Worm (Caenorhabditis elegans) whole organism, L4 larva: ENCODE measurements around the gene tpan-1.

Experiments used
- aly-2 ChIP-seq: sonication (generic microtip); optimal IDR thresholded peaks from 2 replicates; lab custom pipeline; 2018; ENCODE audit warnings: missing biosample characterization, missing genetic modification characterization
- egl-27 ChIP-seq: sonication (generic microtip); optimal IDR thresholded peaks from 3 replicates; lab custom pipeline; 2017; ENCODE audit warnings: missing biosample characterization, missing genetic modification reagents, missing genetic modification characterization
- lin-13 ChIP-seq: fragments of 150-350 bp; optimal IDR thresholded peaks from 2 replicates; lab custom pipeline; 2014; ENCODE audit warnings: missing biosample characterization, missing genetic modification reagents, missing genetic modification characterization
- nhr-11 ChIP-seq: fragments of 150-350 bp; optimal IDR thresholded peaks from 2 replicates; lab custom pipeline; 2014; ENCODE audit warnings: missing biosample characterization, missing genetic modification characterization
- nhr-28 ChIP-seq: fragments of 150-350 bp; optimal IDR thresholded peaks from 2 replicates; lab custom pipeline; 2014; ENCODE audit warnings: missing biosample characterization, missing genetic modification characterization
- php-3 ChIP-seq: fragments of 200-800 bp; sonication (Bioruptor generic); IDR thresholded peaks from 2 replicates; pipeline ENCODE4 v1.3.6; 2022; ENCODE audit warnings: missing genetic modification reagents, missing genetic modification characterization, missing compliant biosample characterization
- pqm-1 ChIP-seq: sonication (generic microtip); optimal IDR thresholded peaks from 2 replicates; lab custom pipeline; 2017; ENCODE audit warnings: missing biosample characterization, missing genetic modification characterization
- snpc-4 ChIP-seq: fragments of 150-350 bp; optimal IDR thresholded peaks from 2 replicates; lab custom pipeline; 2014; ENCODE audit warnings: missing biosample characterization, missing genetic modification characterization

DNA sequence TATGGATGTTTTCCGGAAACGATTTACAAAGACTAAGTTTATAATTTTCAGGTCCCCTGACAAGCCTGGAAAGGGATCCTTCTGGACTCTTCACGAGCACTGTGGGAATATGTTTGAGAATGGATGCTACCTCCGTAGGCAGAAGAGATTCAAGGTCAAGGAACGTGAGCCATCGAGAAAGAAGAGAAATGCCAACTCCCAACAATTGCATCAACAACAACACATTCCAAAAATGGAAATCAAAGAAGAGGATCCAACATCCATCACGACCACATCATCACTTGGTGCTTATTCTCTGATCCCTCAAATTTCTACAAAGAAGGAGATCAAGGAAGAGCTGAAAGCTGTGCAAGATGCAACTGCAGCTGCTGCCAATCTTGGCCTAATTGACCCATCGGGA lies 31.2 kb upstream of the tpan-1 start:
- TF ChIP-seq aly-2 (tag; lab: Kevin White, UChicago): no peak
- TF ChIP-seq lin-13 (GFP tag; lab: Kevin White, UChicago): no peak
- TF ChIP-seq nhr-11: no peak
- TF ChIP-seq php-3 (GFP tag; lab: Robert Waterston, UW): no peak
- no peak for TF ChIP-seq pqm-1 (tag; lab: Kevin White, UChicago)
- TF ChIP-seq nhr-28: no peak
- TF ChIP-seq snpc-4: no peak
- TF ChIP-seq egl-27 (tag; lab: Kevin White, UChicago): no peak
